Fruit fly (Drosophila melanogaster) whole organism, embryonic: Measurements from ENCODE around the gene CG32192.

ENCODE experiments used
- CG7372 ChIP-seq: fragments of 200-800 bp; sonication (Bioruptor generic); IDR thresholded peaks from 2 replicates; pipeline ENCODE4 v1.3.6; 2022; ENCODE audit warnings: missing biosample characterization, missing genetic modification characterization
- CG9932 ChIP-seq: fragments of 200-800 bp; sonication (Bioruptor generic); IDR thresholded peaks from 2 replicates; pipeline ENCODE4 v1.3.6; 2022; ENCODE audit warnings: missing biosample characterization, missing genetic modification characterization
- HmgD ChIP-seq: fragments of 200-800 bp; sonication (Bioruptor generic); optimal IDR thresholded peaks from 3 replicates; lab custom pipeline; 2016; ENCODE audit warnings: missing biosample characterization, missing genetic modification characterization
- fd96Cb ChIP-seq: fragments of 200-800 bp; sonication (Bioruptor generic); optimal IDR thresholded peaks from 2 replicates; lab custom pipeline; 2018; ENCODE audit warnings: missing biosample characterization, mild to moderate bottlenecking, missing genetic modification characterization, moderate library complexity
- nerfin-2 ChIP-seq: fragments of 200-800 bp; sonication (Bioruptor generic); IDR thresholded peaks from 2 replicates; pipeline ENCODE4 v1.3.6; 2022; ENCODE audit warnings: missing biosample characterization, missing genetic modification characterization; ENCODE audit not compliant: partially characterized antibody
- tup ChIP-seq: fragments of 200-800 bp; sonication (Bioruptor generic); optimal IDR thresholded peaks from 2 replicates; lab custom pipeline; 2016; ENCODE audit warnings: missing biosample characterization, mild to moderate bottlenecking, missing genetic modification characterization, moderate library complexity

- no peak for TF ChIP-seq nerfin-2
- TF ChIP-seq HmgD (GFP tag; lab: Kevin White, UChicago), result peak; percentile 45
- TF ChIP-seq CG9932 (GFP tag; lab: Robert Waterston, UW), result no peak; the same call in 1 of the 2 replicates
- TF ChIP-seq tup (GFP tag; lab: Kevin White, UChicago), result peak; percentile 74
- TF ChIP-seq fd96Cb (tag; lab: Kevin White, UChicago), result peak; percentile 16
- no peak for TF ChIP-seq CG7372 (GFP tag; lab: Robert Waterston, UW)
Measured at dm6 chr3L:18029546-18030300, 10.4 kb upstream of the CG32192 start.
